Worm (Caenorhabditis elegans): ENCODE data around the gene Y39A3A.4.

- TF ChIP-seq hmbx-1 (tag; optimal IDR thresholded peaks at IDR 0.05): no peak
- no peak for TF ChIP-seq sea-1 (GFP tag; conservative IDR thresholded peaks at IDR 0.05)
- no peak for TF ChIP-seq ets-7 (tag; optimal IDR thresholded peaks at IDR 0.05)
- no peak for TF ChIP-seq ceh-13 (GFP tag; optimal IDR thresholded peaks at IDR 0.05)
- TF ChIP-seq ama-1 (optimal IDR thresholded peaks at IDR 0.05): no peak
- no peak for TF ChIP-seq B0310.2 (tag; optimal IDR thresholded peaks at IDR 0.05)
- no peak for TF ChIP-seq pes-1 (GFP tag; IDR thresholded peaks at IDR 0.05)
- TF ChIP-seq tbx-11 (GFP tag; IDR thresholded peaks at IDR 0.05): no peak
- TF ChIP-seq hmg-4 (GFP tag; optimal IDR thresholded peaks at IDR 0.05): no peak
- no peak for TF ChIP-seq tra-4 (tag; optimal IDR thresholded peaks at IDR 0.05)
- no peak for TF ChIP-seq F13C5.2 (tag; optimal IDR thresholded peaks at IDR 0.05)
These were observed 26.6 kb downstream of the Y39A3A.4 start for ce11 chrIII:2049825-2050224.

All from whole organism, early embryonic.